Fruit fly (Drosophila melanogaster): Measurements from ENCODE around the gene CG6678.
A peak's percentile ranks its signal among the peaks of the same experiment; 100 is the strongest.

CG6678 gene

dm6 chr3R:21856098-21856872 is 30.5 kb upstream of the CG6678 start, which contains the start of gene glec (continued):
- peak; percentile 48; the same call in 1 of the 2 replicates for TF ChIP-seq tna (GFP tag; IDR thresholded peaks at IDR 0.05; ENCODE audit: partially characterized antibody)
- TF ChIP-seq cg (GFP tag; optimal IDR thresholded peaks at IDR 0.05), result peak; percentile 28
- no peak for TF ChIP-seq CG8765 (GFP tag; IDR thresholded peaks at IDR 0.05)
- no peak; the same call in 1 of the 2 replicates for TF ChIP-seq CG11247 (GFP tag; IDR thresholded peaks at IDR 0.05)
- no peak for TF ChIP-seq Optix (GFP tag; IDR thresholded peaks at IDR 0.05)
- TF ChIP-seq Ets97D (GFP tag; optimal IDR thresholded peaks at IDR 0.05), result no peak
- peak; percentile 6 for TF ChIP-seq ATbp (GFP tag; optimal IDR thresholded peaks at IDR 0.05)
- TF ChIP-seq unpg (GFP tag; optimal IDR thresholded peaks at IDR 0.05), result no peak
- TF ChIP-seq Myb (GFP tag; optimal IDR thresholded peaks at IDR 0.05), result peak; percentile 9
- peak; percentile 61 for TF ChIP-seq Hmr (GFP tag; optimal IDR thresholded peaks at IDR 0.05)
- TF ChIP-seq da (GFP tag; optimal IDR thresholded peaks at IDR 0.05), result no peak
- TF ChIP-seq CG12942 (GFP tag; optimal IDR thresholded peaks at IDR 0.05), result peak; percentile 16
- TF ChIP-seq abd-A (tag; optimal IDR thresholded peaks at IDR 0.05), result peak; percentile 72
- no peak for TF ChIP-seq CG8281 (tag; optimal IDR thresholded peaks at IDR 0.05)
- TF ChIP-seq tll (GFP tag; optimal IDR thresholded peaks at IDR 0.05), result no peak
- peak; percentile 70 for TF ChIP-seq pzg (GFP tag; optimal IDR thresholded peaks at IDR 0.05)
- TF ChIP-seq YL-1 (GFP tag; optimal IDR thresholded peaks at IDR 0.05), result peak; percentile 38
- TF ChIP-seq CG6654 (GFP tag; optimal IDR thresholded peaks at IDR 0.05), result no peak
- no peak for TF ChIP-seq CG10462 (GFP tag; optimal IDR thresholded peaks at IDR 0.05)
- peak; percentile 72 for TF ChIP-seq mirr (GFP tag; optimal IDR thresholded peaks at IDR 0.05)
- peak; percentile 51 for TF ChIP-seq fd64A (GFP tag; optimal IDR thresholded peaks at IDR 0.05)
- TF ChIP-seq CG14667 (GFP tag; IDR thresholded peaks at IDR 0.05), result no peak
- peak; percentile 31 for TF ChIP-seq Xbp1 (GFP tag; optimal IDR thresholded peaks at IDR 0.05)
- peak; percentile 18; the same call in 1 of the 2 replicates for TF ChIP-seq crol (GFP tag; IDR thresholded peaks at IDR 0.05)
- TF ChIP-seq lov (optimal IDR thresholded peaks at IDR 0.05), result no peak
- 0 out of 3 replicates have a peak, but pooled peaks have one; percentile 65 for TF ChIP-seq lov (GFP tag; IDR thresholded peaks at IDR 0.05)
- TF ChIP-seq pros (GFP tag; optimal IDR thresholded peaks at IDR 0.05), result peak; percentile 8
- TF ChIP-seq CG5245 (GFP tag; optimal IDR thresholded peaks at IDR 0.05), result no peak
- peak; percentile 63 for TF ChIP-seq CG7928 (GFP tag; optimal IDR thresholded peaks at IDR 0.05)
- TF ChIP-seq nerfin-1 (tag; optimal IDR thresholded peaks at IDR 0.05), result no peak
- no peak for TF ChIP-seq CG17612 (GFP tag; IDR thresholded peaks at IDR 0.05)
- peak; percentile 70 for TF ChIP-seq CG13894 (tag; optimal IDR thresholded peaks at IDR 0.05)
- TF ChIP-seq Jarid2 (GFP tag; optimal IDR thresholded peaks at IDR 0.05), result peak; percentile 99
- TF ChIP-seq CG2129 (GFP tag; IDR thresholded peaks at IDR 0.05; ENCODE audit: partially characterized antibody), result no peak
- TF ChIP-seq psq (GFP tag; optimal IDR thresholded peaks at IDR 0.05), result peak; percentile 56
- TF ChIP-seq Dfd (GFP tag; optimal IDR thresholded peaks at IDR 0.05), result no peak
- no peak for TF ChIP-seq CG18764 (GFP tag; optimal IDR thresholded peaks at IDR 0.05)
- no peak for TF ChIP-seq p53 (GFP tag; optimal IDR thresholded peaks at IDR 0.05)
- peak; percentile 63 for TF ChIP-seq lab (GFP tag; optimal IDR thresholded peaks at IDR 0.05)
- TF ChIP-seq Poxn (GFP tag; IDR thresholded peaks at IDR 0.05), result no peak
- peak; percentile 46 for TF ChIP-seq unc-4 (GFP tag; IDR thresholded peaks at IDR 0.05; ENCODE audit: partially characterized antibody)
- no peak for TF ChIP-seq CG4820 (GFP tag; optimal IDR thresholded peaks at IDR 0.05)
- no peak for TF ChIP-seq ems (GFP tag; optimal IDR thresholded peaks at IDR 0.05)
- no peak for TF ChIP-seq usp (GFP tag; optimal IDR thresholded peaks at IDR 0.05)
- peak; percentile 14 for TF ChIP-seq Dad (GFP tag; optimal IDR thresholded peaks at IDR 0.05)
- TF ChIP-seq mam (GFP tag; optimal IDR thresholded peaks at IDR 0.05), result no peak
- TF ChIP-seq HmgZ (tag; optimal IDR thresholded peaks at IDR 0.05), result peak; percentile 65
- no peak for TF ChIP-seq D19B (GFP tag; optimal IDR thresholded peaks at IDR 0.05)
- peak; percentile 43 for TF ChIP-seq CG13296 (GFP tag; optimal IDR thresholded peaks at IDR 0.05)
- TF ChIP-seq Sin3A (optimal IDR thresholded peaks at IDR 0.05), result no peak
